Worm (Caenorhabditis elegans) whole organism, L1 larva: ENCODE measurements around the gene T26A8.3.

Source experiments
- fkh-4 ChIP-seq: sonication (generic microtip); optimal IDR thresholded peaks from 2 replicates; lab custom pipeline; 2016; ENCODE audit warnings: missing compliant biosample characterization, missing genetic modification characterization, borderline replicate concordance
- tbx-2 ChIP-seq: sonication (generic microtip); optimal IDR thresholded peaks from 2 replicates; lab custom pipeline; 2016; ENCODE audit warnings: missing genetic modification characterization, missing compliant biosample characterization
- unc-86 ChIP-seq: sonication (generic microtip); optimal IDR thresholded peaks from 2 replicates; lab custom pipeline; 2016; ENCODE audit warnings: missing genetic modification characterization, missing compliant biosample characterization

DNA sequence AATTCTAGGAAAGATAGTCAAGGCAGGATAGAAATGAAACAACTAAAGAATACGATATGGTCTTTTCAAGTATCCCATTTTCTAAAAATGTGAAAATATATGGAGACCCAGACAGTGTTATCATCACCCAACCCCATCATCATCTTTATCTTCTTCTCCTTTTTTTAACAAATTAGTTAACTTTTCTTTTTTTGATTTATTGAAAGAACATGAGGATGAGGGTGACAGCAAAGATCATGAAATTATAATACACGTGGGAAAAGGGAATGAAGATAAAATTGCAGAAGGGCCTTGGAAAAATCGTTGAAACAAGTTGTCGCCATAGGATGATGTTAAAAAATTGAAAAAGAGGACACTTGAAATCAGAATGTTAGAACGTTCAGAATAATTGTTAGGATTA lies 37.8 kb upstream of the T26A8.3 start:
- TF ChIP-seq tbx-2 (peak; percentile 3), unc-86 (no peak), fkh-4 (tag; lab: Kevin White, UChicago) (no peak)
